Fruit fly (Drosophila melanogaster) whole organism: Measurements from ENCODE around the gene CG43779.
A peak's percentile ranks its signal among the peaks of the same experiment; 100 is the strongest.

Experiments
- CG8478 ChIP-seq: fragments of >200 bp; optimal IDR thresholded peaks from 2 replicates; lab custom pipeline; 2018; ENCODE audit warnings: inconsistent platforms
- Dll ChIP-seq: fragments of >200 bp; optimal IDR thresholded peaks from 2 replicates; lab custom pipeline; 2017
- EcR ChIP-seq, 2 experiments: fragments of >200 bp; optimal IDR thresholded peaks; 2 replicates each; lab custom pipeline; 2017; ENCODE audit warnings: missing biosample characterization in 2 of 2, missing genetic modification characterization in 2 of 2, missing genetic modification reagents in 2 of 2
- pan ChIP-seq: fragments of >200 bp; optimal IDR thresholded peaks from 2 replicates; lab custom pipeline; 2017
- psq ChIP-seq: fragments of >200 bp; optimal IDR thresholded peaks from 2 replicates; lab custom pipeline; 2017
- usp ChIP-seq: fragments of >200 bp; optimal IDR thresholded peaks from 2 replicates; lab custom pipeline; 2017; ENCODE audit warnings: missing biosample characterization, missing genetic modification characterization, mixed read lengths

Gene CG43779

DNA sequence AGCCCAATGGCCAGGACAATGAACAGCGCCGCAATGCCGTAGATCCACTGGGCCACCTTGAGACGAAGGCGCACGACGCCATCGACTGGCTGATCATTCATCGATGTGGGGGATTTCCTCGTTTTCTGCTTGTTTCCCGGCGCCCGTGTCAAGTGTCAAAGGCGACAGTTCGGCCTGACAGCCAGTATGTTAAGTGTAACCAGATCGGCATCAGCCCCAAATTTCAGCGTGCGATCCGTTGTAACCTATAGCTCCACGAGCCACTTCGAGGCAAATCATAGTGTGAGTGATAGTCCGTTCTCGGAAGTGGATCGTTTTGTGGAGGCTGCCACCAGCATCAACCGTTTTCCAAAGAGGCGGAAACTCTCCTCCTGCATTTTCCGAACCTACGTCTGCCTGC is at the start of gene CG43779:
CG43779 (minus strand) TSS at position 101 of the 400 bp plus-strand sequence.
- no peak for TF ChIP-seq Dll
- TF ChIP-seq CG8478 (lab: Kevin White, UChicago), result no peak
- no peak for TF ChIP-seq EcR (GFP tag; optimal IDR thresholded peaks at IDR 0.05; lab: Kevin White, UChicago)
- no peak for TF ChIP-seq usp (GFP tag; lab: Kevin White, UChicago)
- no peak for TF ChIP-seq psq (lab: Kevin White, UChicago)
- no peak for TF ChIP-seq pan (lab: Kevin White, UChicago)

DNA sequence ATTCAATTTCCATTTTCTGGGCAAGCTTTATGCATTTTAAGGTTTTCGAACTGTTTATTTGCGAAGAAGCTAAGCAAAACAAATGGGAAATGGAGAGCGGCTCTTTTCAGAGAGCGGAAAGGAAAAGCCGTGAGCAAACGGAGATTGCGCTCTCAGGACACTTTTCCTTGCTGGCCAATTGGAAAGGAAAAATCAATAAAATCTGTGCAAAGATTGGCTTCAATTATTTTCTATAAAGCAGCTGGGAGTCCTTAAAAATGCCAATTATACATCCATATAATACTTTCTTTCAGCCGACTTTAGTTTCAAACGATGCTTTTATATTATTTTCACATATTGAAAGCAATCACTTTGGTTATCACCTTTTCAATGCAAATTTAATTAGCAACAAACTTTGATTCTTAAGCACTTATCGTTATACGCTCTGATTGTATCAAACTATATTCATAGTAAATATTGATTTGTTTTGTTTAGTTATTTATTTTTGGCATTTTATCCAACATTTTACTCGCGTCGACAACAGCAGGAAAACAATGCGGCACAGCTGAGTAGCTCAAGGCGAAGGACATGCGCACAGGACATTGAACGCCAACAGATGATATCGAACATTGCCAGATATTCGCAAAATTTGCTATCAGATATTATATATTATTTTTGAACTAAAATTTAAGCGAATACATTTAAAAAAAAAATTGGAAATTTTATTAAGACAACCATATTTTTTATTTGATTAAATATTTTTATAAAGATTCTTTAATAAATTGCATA is 48.2 kb upstream of the CG43779 start, which contains the start of gene CG9395:
CG9395 (minus strand) TSS at position 494 of the 768 bp plus-strand sequence.
- TF ChIP-seq usp (GFP tag; lab: Kevin White, UChicago) (no peak), psq (lab: Kevin White, UChicago) (no peak), pan (lab: Kevin White, UChicago) (no peak), EcR (GFP tag; optimal IDR thresholded peaks at IDR 0.05; lab: Kevin White, UChicago) (no peak), Dll (no peak), CG8478 (lab: Kevin White, UChicago) (no peak)

DNA sequence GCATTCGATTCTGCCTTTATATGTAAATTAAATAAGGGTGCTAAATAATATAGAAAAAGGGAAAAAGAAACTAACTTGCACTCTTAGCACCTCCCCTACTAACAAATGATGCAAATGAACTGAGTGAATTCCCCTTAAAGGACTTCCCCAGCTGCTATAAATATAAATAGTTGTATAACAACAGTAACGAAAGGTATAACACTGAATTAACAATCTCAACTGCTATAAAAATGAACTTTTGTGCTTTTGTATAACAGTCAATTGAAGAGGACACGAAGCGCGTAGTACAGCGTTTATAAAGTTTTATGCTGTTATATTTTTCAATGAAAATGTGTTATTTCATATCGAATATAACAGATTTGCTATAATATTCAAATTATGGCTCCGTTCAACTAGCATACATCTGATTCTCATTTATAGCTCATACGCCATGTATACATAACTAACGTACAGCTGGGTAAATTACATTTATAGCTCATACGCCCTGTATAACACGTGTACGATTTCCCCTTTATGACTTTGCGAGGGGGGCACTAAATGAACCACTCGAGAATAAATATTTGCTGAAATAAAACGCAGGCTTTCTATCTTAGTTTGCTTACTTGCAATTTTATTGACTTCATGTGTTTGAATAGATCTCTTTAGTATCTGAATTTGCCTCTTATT is 42.8 kb upstream of the CG43779 start:
- no peak for TF ChIP-seq usp (GFP tag; lab: Kevin White, UChicago)
- TF ChIP-seq Dll, result no peak
- no peak for TF ChIP-seq psq (lab: Kevin White, UChicago)
- TF ChIP-seq CG8478 (lab: Kevin White, UChicago), result no peak
- no peak for TF ChIP-seq EcR (GFP tag; optimal IDR thresholded peaks at IDR 0.05; lab: Kevin White, UChicago)
- TF ChIP-seq pan (lab: Kevin White, UChicago), result no peak

DNA sequence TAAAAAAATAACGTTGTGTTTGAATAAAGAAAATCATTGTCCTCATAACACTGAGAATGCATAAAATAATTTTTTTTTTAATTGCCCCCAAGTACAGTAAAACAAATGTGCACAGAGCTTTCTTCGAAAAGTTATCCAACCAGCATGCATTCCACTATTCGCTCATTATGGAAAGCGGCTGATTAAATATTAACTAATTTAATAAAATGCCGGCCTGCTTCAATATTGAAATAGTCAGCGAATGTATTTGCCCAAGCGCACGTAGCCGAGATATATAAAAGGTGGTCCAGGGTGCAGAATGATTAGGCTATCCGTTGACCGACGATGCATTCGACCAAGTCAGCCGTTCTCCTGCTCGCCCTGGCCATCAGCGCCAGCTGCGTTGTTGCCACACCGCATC is 40.9 kb upstream of the CG43779 start, which contains the start of gene CG16826:
CG16826 (plus strand) TSS at position 301 of the 400 bp plus-strand sequence.
- TF ChIP-seq usp (GFP tag; lab: Kevin White, UChicago), result no peak
- TF ChIP-seq pan (lab: Kevin White, UChicago), result no peak
- no peak for TF ChIP-seq Dll
- no peak for TF ChIP-seq EcR (GFP tag; optimal IDR thresholded peaks at IDR 0.05; lab: Kevin White, UChicago)
- no peak for TF ChIP-seq psq (lab: Kevin White, UChicago)
- TF ChIP-seq CG8478 (lab: Kevin White, UChicago), result no peak

DNA sequence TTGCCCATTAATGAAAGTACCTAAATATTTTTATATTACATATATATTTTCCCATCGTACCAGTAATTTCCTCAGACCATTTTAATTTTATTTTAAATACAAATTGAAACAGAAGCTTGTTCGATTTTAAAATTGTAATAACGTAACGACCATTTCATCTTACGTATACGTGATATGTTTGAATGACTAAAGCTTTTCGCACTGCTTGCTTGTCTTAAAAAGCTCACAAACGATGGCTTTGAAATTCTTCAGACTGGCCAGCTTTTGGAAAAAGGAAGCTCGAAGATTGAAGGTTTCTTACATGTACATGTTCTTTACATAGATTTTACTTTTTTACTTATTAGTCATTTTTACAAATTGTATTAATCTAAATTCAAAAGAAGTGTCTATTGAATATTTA is 26.2 kb upstream of the CG43779 start:
- TF ChIP-seq usp (GFP tag; lab: Kevin White, UChicago) (no peak), pan (lab: Kevin White, UChicago) (no peak)

DNA sequence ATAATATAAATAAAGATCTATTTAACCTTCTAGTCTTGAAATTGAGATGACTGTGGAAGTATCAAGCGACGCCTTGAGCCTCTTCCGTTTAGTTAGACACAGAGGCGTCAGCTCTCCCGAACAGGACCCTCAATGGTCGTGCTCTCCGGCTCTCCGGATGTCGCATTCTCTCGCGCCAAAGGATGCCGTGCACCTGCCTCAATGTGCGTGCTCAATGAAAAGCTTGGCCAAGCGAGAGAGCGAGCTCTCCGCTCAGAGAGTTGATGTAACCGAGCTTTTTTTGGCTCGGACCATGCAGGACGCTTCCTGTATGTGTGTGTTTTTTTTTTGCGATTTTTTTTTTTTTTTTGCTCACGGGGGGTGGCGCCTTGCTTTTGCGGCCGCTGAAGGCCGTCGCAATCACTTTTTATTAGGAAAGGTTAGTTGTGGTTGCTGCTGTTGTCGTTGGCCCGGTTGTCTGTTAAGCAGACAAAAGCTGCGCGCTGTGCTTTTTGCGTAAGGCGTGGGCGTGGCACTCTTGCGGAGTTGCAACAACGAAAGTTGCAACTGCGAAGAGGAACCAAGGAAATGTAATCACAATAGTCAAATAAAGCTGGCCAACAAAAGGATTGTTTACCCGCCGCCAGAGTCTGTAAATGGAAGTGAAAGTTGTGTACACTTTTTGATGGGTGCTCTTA is 25.5 kb upstream of the CG43779 start:
- TF ChIP-seq Dll (peak; percentile 62), pan (lab: Kevin White, UChicago) (no peak)

DNA sequence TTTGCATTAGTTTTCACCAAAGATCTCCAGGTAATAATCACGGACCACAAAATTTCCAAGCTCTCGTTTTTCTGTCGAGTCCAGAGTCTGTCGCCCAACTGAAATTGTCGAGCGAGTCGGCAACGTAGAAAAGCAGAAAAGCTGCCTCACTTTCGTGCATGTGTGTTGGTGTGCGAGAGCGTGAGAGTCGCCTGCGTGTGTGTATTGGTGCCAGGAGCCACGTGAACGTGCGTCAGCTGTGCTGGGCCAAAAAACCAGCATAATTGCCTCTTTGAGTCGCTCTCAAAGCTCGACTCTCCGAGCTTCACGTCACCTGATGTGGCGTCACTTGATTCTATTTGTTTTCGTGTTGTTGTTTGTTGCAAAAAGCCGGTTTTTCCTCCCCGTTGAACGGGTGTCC is 24.5 kb upstream of the CG43779 start, which contains the start of gene hbt:
hbt (minus strand) TSS at position 101 of the 400 bp plus-strand sequence.
- TF ChIP-seq usp (GFP tag; lab: Kevin White, UChicago), result no peak

DNA sequence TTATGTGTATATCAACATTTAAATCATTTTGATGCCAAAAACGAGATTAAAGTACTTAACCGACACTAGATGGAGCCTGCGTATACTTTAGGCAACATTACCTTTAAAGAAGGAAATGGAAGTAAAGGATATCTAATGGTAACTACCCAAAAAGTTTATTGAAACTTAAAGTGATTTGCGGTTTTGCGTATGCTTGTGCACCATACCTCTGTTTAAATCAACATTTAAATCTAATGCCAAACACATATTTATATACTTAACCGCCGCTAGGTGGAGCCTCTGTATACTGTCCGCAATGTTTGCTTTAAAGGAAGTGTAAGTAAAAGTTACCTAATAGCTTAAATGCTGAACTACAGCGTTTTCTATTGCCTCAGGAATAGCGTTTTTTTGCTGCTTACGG is 19.3 kb upstream of the CG43779 start:
- TF ChIP-seq psq (lab: Kevin White, UChicago), result no peak

DNA sequence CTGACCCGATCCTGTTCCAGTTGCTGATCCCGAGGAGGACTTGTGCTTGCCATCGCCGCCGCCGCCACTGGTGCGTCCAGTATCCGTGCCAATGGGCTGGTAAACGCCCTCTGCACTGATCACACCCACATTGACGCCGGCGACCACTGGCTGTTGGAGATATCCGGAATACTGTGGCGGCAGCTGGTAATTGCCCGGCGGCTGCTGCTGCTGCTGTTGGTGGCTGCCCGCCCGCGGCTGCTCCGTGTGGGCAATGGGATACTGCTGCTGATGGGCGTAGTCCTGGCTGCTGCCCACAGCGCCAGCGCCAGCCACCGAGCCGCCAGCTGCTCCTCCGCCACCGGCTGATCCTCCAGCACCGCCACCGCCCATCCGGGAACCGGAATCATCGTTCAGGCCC is 1.6 kb downstream of the CG43779 start:
- TF ChIP-seq pan (lab: Kevin White, UChicago) (no peak), Dll (no peak), usp (GFP tag; lab: Kevin White, UChicago) (no peak), psq (lab: Kevin White, UChicago) (no peak), EcR (GFP tag; optimal IDR thresholded peaks at IDR 0.05; lab: Kevin White, UChicago) (no peak), CG8478 (lab: Kevin White, UChicago) (no peak)

DNA sequence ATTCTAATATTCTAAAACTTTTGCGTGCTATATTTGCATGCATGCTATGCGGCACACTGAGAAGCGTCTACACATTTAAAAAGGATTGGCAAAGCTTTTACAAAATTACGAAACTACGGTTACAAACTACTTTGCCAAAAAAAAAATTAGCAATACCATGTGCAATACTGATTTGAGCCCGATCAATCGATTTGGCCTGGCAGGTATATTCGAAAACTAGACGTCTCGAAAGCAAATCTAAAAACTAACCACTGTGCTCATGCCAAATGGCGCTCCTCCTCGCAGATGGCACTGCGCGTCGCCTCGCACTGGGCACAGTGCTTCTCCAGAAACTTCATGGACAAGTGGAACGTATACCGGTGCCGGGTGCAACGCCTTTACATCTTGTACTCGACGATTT is 2.1 kb downstream of the CG43779 start, which contains the start of gene CG16825:
CG16825 (plus strand) TSS at position 301 of the 400 bp plus-strand sequence.
- TF ChIP-seq Dll (no peak), EcR (GFP tag; optimal IDR thresholded peaks at IDR 0.05; lab: Kevin White, UChicago) (no peak), CG8478 (lab: Kevin White, UChicago) (no peak), pan (lab: Kevin White, UChicago) (no peak), usp (GFP tag; lab: Kevin White, UChicago) (no peak), psq (lab: Kevin White, UChicago) (no peak)

DNA sequence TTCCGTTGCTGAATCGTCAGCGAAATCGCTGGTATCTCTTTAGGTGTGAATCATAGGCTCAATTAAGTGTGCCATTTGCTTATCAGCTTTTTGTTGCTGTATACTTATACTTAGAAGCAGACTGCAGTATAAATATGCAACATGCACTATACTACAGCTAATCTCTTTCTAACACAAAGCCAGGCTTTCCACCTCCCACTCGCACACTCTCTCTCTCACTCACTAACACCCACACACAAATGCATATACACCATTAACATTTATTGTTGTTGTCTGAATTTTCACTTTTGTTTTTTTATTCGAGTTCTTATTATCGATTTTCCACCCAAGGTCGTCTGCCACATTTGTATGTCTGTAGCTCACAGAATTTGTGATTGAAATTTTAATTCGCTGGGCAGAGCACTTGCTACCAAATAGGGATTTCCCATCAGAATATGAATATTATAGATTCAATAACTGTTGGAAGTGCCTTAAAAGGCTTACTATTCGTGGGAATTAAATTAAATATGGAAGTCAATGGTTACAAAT is 9.8 kb downstream of the CG43779 start:
- TF ChIP-seq pan (lab: Kevin White, UChicago), result no peak
- no peak for TF ChIP-seq Dll
- TF ChIP-seq EcR (GFP tag; optimal IDR thresholded peaks at IDR 0.05; lab: Kevin White, UChicago), result no peak
